Fruit fly (Drosophila melanogaster): Measurements from ENCODE around the gene Ir85a.

Gene Ir85a

DNA sequence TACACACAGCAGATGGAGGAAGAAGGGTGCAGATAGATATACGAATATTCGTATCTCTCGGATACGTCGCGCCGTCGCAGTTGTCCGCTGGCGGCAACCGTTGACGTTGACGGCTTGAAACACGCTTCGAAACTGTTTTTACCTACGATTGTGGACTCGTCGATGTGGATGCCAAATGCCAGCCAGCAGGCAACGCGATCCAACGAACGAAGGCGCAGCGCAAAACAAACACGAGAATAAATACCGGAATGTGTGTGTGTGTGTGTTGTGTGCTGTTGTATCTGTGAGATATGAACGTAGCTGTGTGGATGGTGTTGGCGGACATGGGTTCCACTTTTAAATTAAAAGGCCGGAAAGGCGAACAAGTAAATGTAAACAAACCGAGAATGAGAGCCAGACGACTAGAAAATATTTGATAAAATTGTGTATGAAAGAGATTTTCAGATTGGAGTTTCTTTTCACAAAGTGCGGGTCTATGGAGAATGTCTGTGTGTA, 51.7 kb downstream of the Ir85a start (continued):
- TF ChIP-seq CG31365 (tag; optimal IDR thresholded peaks at IDR 0.05), result peak; percentile 70
- no peak for TF ChIP-seq gt (GFP tag; IDR thresholded peaks at IDR 0.05)
- peak; percentile 97 for TF ChIP-seq psq (GFP tag; optimal IDR thresholded peaks at IDR 0.05)
- TF ChIP-seq cas (GFP tag; IDR thresholded peaks at IDR 0.05), result no peak
- no peak for TF ChIP-seq Lim3 (GFP tag; IDR thresholded peaks at IDR 0.05)
- TF ChIP-seq jigr1 (GFP tag; IDR thresholded peaks at IDR 0.05), result no peak
- TF ChIP-seq inv (GFP tag; IDR thresholded peaks at IDR 0.05; ENCODE audit: partially characterized antibody), result no peak
- no peak for TF ChIP-seq nerfin-2 (GFP tag; IDR thresholded peaks at IDR 0.05; ENCODE audit: partially characterized antibody)
- TF ChIP-seq Doc3 (GFP tag; IDR thresholded peaks at IDR 0.05; ENCODE audit: partially characterized antibody), result no peak
- TF ChIP-seq crp (GFP tag; optimal IDR thresholded peaks at IDR 0.05), result no peak
- TF ChIP-seq Atf-2 (GFP tag; optimal IDR thresholded peaks at IDR 0.05), result no peak
- peak; percentile 34 for TF ChIP-seq disco-r (GFP tag; optimal IDR thresholded peaks at IDR 0.05)
- TF ChIP-seq CG4707 (GFP tag; optimal IDR thresholded peaks at IDR 0.05), result peak; percentile 40
- peak; percentile 73; the same call in 1 of the 3 replicates for TF ChIP-seq so (GFP tag; IDR thresholded peaks at IDR 0.05)
- TF ChIP-seq fru (optimal IDR thresholded peaks at IDR 0.05), result no peak
- peak; percentile 75 for TF ChIP-seq HmgZ (tag; optimal IDR thresholded peaks at IDR 0.05)
- TF ChIP-seq trem (tag; optimal IDR thresholded peaks at IDR 0.05), result peak; percentile 47
- peak; percentile 23 to 35 for TF ChIP-seq Hr51 (GFP tag; optimal IDR thresholded peaks at IDR 0.05)
- peak; percentile 57 for TF ChIP-seq CG18599 (GFP tag; optimal IDR thresholded peaks at IDR 0.05)
- peak; percentile 50 for TF ChIP-seq CG8290 (GFP tag; optimal IDR thresholded peaks at IDR 0.05)
- TF ChIP-seq CG8290 (tag; optimal IDR thresholded peaks at IDR 0.05), result peak; percentile 29 to 91
- peak; percentile 21 for TF ChIP-seq dmrt11E (tag; optimal IDR thresholded peaks at IDR 0.05)
- TF ChIP-seq sc (optimal IDR thresholded peaks at IDR 0.05), result no peak
- peak; percentile 6 for TF ChIP-seq sc (GFP tag; optimal IDR thresholded peaks at IDR 0.05)
- no peak for TF ChIP-seq CTCF (GFP tag; optimal IDR thresholded peaks at IDR 0.05)
- no peak for TF ChIP-seq Dref (GFP tag; IDR thresholded peaks at IDR 0.05)
- no peak for TF ChIP-seq amos (GFP tag; IDR thresholded peaks at IDR 0.05; ENCODE audit: partially characterized antibody)
- no peak for TF ChIP-seq Gug (GFP tag; IDR thresholded peaks at IDR 0.05)
- peak; percentile 82 for TF ChIP-seq CG12769 (tag; optimal IDR thresholded peaks at IDR 0.05)
- no peak for TF ChIP-seq fu2 (GFP tag; optimal IDR thresholded peaks at IDR 0.05)
- TF ChIP-seq gcm (GFP tag; optimal IDR thresholded peaks at IDR 0.05), result peak; percentile 94
- no peak for TF ChIP-seq Hr39 (optimal IDR thresholded peaks at IDR 0.05)
- TF ChIP-seq klu (GFP tag; IDR thresholded peaks at IDR 0.05), result no peak
- TF ChIP-seq ab (GFP tag; optimal IDR thresholded peaks at IDR 0.05), result no peak
- TF ChIP-seq maf-S (GFP tag; optimal IDR thresholded peaks at IDR 0.05), result peak; percentile 59
- no peak for TF ChIP-seq zen2 (GFP tag; IDR thresholded peaks at IDR 0.05; ENCODE audit: partially characterized antibody)
- TF ChIP-seq CG2202 (tag; optimal IDR thresholded peaks at IDR 0.05), result peak; percentile 17
- TF ChIP-seq CG33557 (GFP tag; optimal IDR thresholded peaks at IDR 0.05), result peak; percentile 50
- peak; percentile 12 for TF ChIP-seq btn (GFP tag; optimal IDR thresholded peaks at IDR 0.05)
- peak; percentile 71; the same call in 1 of the 2 replicates for TF ChIP-seq Awh (GFP tag; IDR thresholded peaks at IDR 0.05)
- no peak for TF ChIP-seq CG3065 (GFP tag; optimal IDR thresholded peaks at IDR 0.05)
- no peak for TF ChIP-seq CG31388 (GFP tag; optimal IDR thresholded peaks at IDR 0.05)
- peak; percentile 82 for TF ChIP-seq Vsx1 (GFP tag; optimal IDR thresholded peaks at IDR 0.05)
- TF ChIP-seq CG11696 (GFP tag; IDR thresholded peaks at IDR 0.05), result no peak
- peak; percentile 49; the same call in 1 of the 2 replicates for TF ChIP-seq stc (GFP tag; IDR thresholded peaks at IDR 0.05)
- no peak for TF ChIP-seq slou (GFP tag; optimal IDR thresholded peaks at IDR 0.05)
- peak; percentile 55; the same call in 2 of the 3 replicates for TF ChIP-seq zfh1 (GFP tag; IDR thresholded peaks at IDR 0.05)
- peak; percentile 12 for TF ChIP-seq kay (GFP tag; optimal IDR thresholded peaks at IDR 0.05)
- peak; percentile 73; the same call in 2 of the 3 replicates for TF ChIP-seq CG34224 (GFP tag; IDR thresholded peaks at IDR 0.05; ENCODE audit: partially characterized antibody)
- TF ChIP-seq Stat92E (GFP tag; optimal IDR thresholded peaks at IDR 0.05), result peak in 1 of 3 experiments; percentile 88
- peak; percentile 97 for TF ChIP-seq Jarid2 (GFP tag; optimal IDR thresholded peaks at IDR 0.05)
- no peak for TF ChIP-seq CG11560 (tag; IDR thresholded peaks at IDR 0.05)

Measured in whole organism, embryonic.